Fruit fly (Drosophila melanogaster): ENCODE data around the gene Yp2.

Yp2 gene

dm6 chrX:10086095-10086888 is 33.9 kb upstream of the Yp2 start, which contains the start of the genes Naxe and RhoU (continued):
- TF ChIP-seq rib (GFP tag; IDR thresholded peaks at IDR 0.05) = peak; percentile 20; the same call in 1 of the 2 replicates
- TF ChIP-seq CG10267 (tag; optimal IDR thresholded peaks at IDR 0.05) = peak; percentile 58
- peak; percentile 29 for TF ChIP-seq CG9437 (GFP tag; optimal IDR thresholded peaks at IDR 0.05)
- TF ChIP-seq hth (optimal IDR thresholded peaks at IDR 0.05) = no peak
- TF ChIP-seq CG15479 (GFP tag; optimal IDR thresholded peaks at IDR 0.05) = peak; percentile 87
- TF ChIP-seq zf30C (GFP tag; optimal IDR thresholded peaks at IDR 0.05) = peak; percentile 1
- peak; percentile 33; the same call in 1 of the 2 replicates for TF ChIP-seq vvl (GFP tag; IDR thresholded peaks at IDR 0.05)
- peak; percentile 97 for TF ChIP-seq Sin3A (optimal IDR thresholded peaks at IDR 0.05)
- TF ChIP-seq prd (optimal IDR thresholded peaks at IDR 0.05) = no peak
- TF ChIP-seq prd (GFP tag; IDR thresholded peaks at IDR 0.05) = peak; percentile 71; the same call in 2 of the 3 replicates
- TF ChIP-seq lilli (GFP tag; optimal IDR thresholded peaks at IDR 0.05) = peak; percentile 58
- TF ChIP-seq CG1832 (GFP tag; optimal IDR thresholded peaks at IDR 0.05) = no peak
- peak; percentile 36 for TF ChIP-seq Xbp1 (GFP tag; optimal IDR thresholded peaks at IDR 0.05)
- peak; percentile 39 for TF ChIP-seq al (GFP tag; IDR thresholded peaks at IDR 0.05)
- no peak for TF ChIP-seq salm (tag; optimal IDR thresholded peaks at IDR 0.05)
- peak; percentile 12 for TF ChIP-seq CG13775 (GFP tag; optimal IDR thresholded peaks at IDR 0.05)
- TF ChIP-seq peb (GFP tag; IDR thresholded peaks at IDR 0.05) = no peak
- no peak for TF ChIP-seq CG18476 (GFP tag; optimal IDR thresholded peaks at IDR 0.05)
- no peak for TF ChIP-seq gsb-n (tag; optimal IDR thresholded peaks at IDR 0.05)
- TF ChIP-seq dpn (GFP tag; optimal IDR thresholded peaks at IDR 0.05) = peak; percentile 27 to 31
- TF ChIP-seq fd96Cb (tag; optimal IDR thresholded peaks at IDR 0.05) = no peak
- peak; percentile 32 for TF ChIP-seq stwl (tag; optimal IDR thresholded peaks at IDR 0.05)
- TF ChIP-seq CG9817 (tag; optimal IDR thresholded peaks at IDR 0.05) = peak; percentile 2
- TF ChIP-seq CG6175 (GFP tag; IDR thresholded peaks at IDR 0.05) = no peak
- TF ChIP-seq CG11560 (tag; IDR thresholded peaks at IDR 0.05) = peak; percentile 49; the same call in 1 of the 3 replicates
- no peak for TF ChIP-seq Neu2 (GFP tag; optimal IDR thresholded peaks at IDR 0.05; ENCODE audit: borderline replicate concordance)
- no peak for TF ChIP-seq sens-2 (GFP tag; IDR thresholded peaks at IDR 0.05)
- TF ChIP-seq cg (GFP tag; optimal IDR thresholded peaks at IDR 0.05) = no peak
- peak; percentile 52 for TF ChIP-seq kah (GFP tag; optimal IDR thresholded peaks at IDR 0.05)
- no peak for TF ChIP-seq crol (GFP tag; IDR thresholded peaks at IDR 0.05)
- TF ChIP-seq D19A (tag; optimal IDR thresholded peaks at IDR 0.05) = no peak
- TF ChIP-seq Spps (tag; optimal IDR thresholded peaks at IDR 0.05) = no peak
- no peak for TF ChIP-seq Hand (GFP tag; optimal IDR thresholded peaks at IDR 0.05)
- peak; percentile 58 for TF ChIP-seq BEAF-32 (GFP tag; optimal IDR thresholded peaks at IDR 0.05)
- peak; percentile 27; the same call in 1 of the 2 replicates for TF ChIP-seq Xrp1 (GFP tag; IDR thresholded peaks at IDR 0.05)
- peak; percentile 46 for TF ChIP-seq chn (GFP tag; optimal IDR thresholded peaks at IDR 0.05)
- TF ChIP-seq bsh (GFP tag; optimal IDR thresholded peaks at IDR 0.05) = peak in 1 of 2 experiments; percentile 15
- no peak for TF ChIP-seq Lim3 (GFP tag; IDR thresholded peaks at IDR 0.05)
- peak; percentile 94 for TF ChIP-seq gfzf (GFP tag; optimal IDR thresholded peaks at IDR 0.05)
- no peak for TF ChIP-seq emc (GFP tag; optimal IDR thresholded peaks at IDR 0.05)
- TF ChIP-seq jumu (GFP tag; optimal IDR thresholded peaks at IDR 0.05) = peak; percentile 4
- TF ChIP-seq Ptx1 (GFP tag; IDR thresholded peaks at IDR 0.05) = peak; percentile 69
- no peak for TF ChIP-seq org-1 (GFP tag; optimal IDR thresholded peaks at IDR 0.05)
- TF ChIP-seq Mrtf (GFP tag; IDR thresholded peaks at IDR 0.05) = peak; percentile 41; the same call in 1 of the 3 replicates
- peak; percentile 90 for TF ChIP-seq hkb (optimal IDR thresholded peaks at IDR 0.05)
- TF ChIP-seq hkb (GFP tag; IDR thresholded peaks at IDR 0.05) = peak; percentile 17; the same call in 1 of the 2 replicates
- TF ChIP-seq luna (GFP tag; optimal IDR thresholded peaks at IDR 0.05) = no peak
- TF ChIP-seq bab2 (GFP tag; optimal IDR thresholded peaks at IDR 0.05) = peak; percentile 8
- peak; percentile 12 for TF ChIP-seq CG30020 (tag; optimal IDR thresholded peaks at IDR 0.05)
- no peak for TF ChIP-seq otp (GFP tag; IDR thresholded peaks at IDR 0.05)
- no peak for TF ChIP-seq H15 (GFP tag; IDR thresholded peaks at IDR 0.05)
